Worm (Caenorhabditis elegans) whole organism, young adult: Measurements from ENCODE around the gene fbxb-14.

Source experiments
- B0035.1 ChIP-seq: sonication (generic microtip); optimal IDR thresholded peaks from 2 replicates; lab custom pipeline; 2016; ENCODE audit warnings: missing genetic modification characterization, mild to moderate bottlenecking, missing compliant biosample characterization, missing genotype, missing genetic modification reagents
- D2030.7 ChIP-seq: fragments of 200-800 bp; sonication (Bioruptor generic); IDR thresholded peaks from 2 replicates; pipeline ENCODE4 v1.3.6; 2022; ENCODE audit warnings: missing genetic modification reagents, missing genetic modification characterization, missing compliant biosample characterization
- F39B2.1 ChIP-seq: fragments of 200-800 bp; sonication (Bioruptor generic); IDR thresholded peaks from 2 replicates; pipeline ENCODE4 v1.3.6; 2022; ENCODE audit warnings: missing genetic modification reagents, missing genetic modification characterization, missing compliant biosample characterization
- F52B5.7 ChIP-seq: sonication (generic microtip); optimal IDR thresholded peaks from 2 replicates; lab custom pipeline; 2016; ENCODE audit warnings: mild to moderate bottlenecking, missing genetic modification characterization, missing compliant biosample characterization
- F57A8.1 ChIP-seq: fragments of 200-800 bp; sonication (Bioruptor generic); optimal IDR thresholded peaks from 2 replicates; lab custom pipeline; 2018; ENCODE audit warnings: mild to moderate bottlenecking, missing genetic modification characterization, moderate library complexity, missing compliant biosample characterization
- K11D2.4 ChIP-seq: fragments of 200-800 bp; sonication (Bioruptor generic); IDR thresholded peaks from 2 replicates; pipeline ENCODE4 v1.3.6; 2022; ENCODE audit warnings: missing genetic modification reagents, missing genetic modification characterization, missing compliant biosample characterization
- Y53F4B.3 ChIP-seq: fragments of 200-800 bp; sonication (Bioruptor generic); IDR thresholded peaks from 2 replicates; pipeline ENCODE4 v1.3.6; 2022; ENCODE audit warnings: missing genetic modification reagents, missing genetic modification characterization, missing compliant biosample characterization
- Y53G8AR.9 ChIP-seq: fragments of 200-800 bp; sonication (Bioruptor generic); conservative IDR thresholded peaks from 2 replicates; pipeline ENCODE4 v1.3.6; 2022; ENCODE audit warnings: missing genetic modification reagents, missing genetic modification characterization, missing compliant biosample characterization
- Y56A3A.18 ChIP-seq: fragments of 200-800 bp; sonication (Bioruptor generic); IDR thresholded peaks from 2 replicates; pipeline ENCODE4 v1.3.6; 2022; ENCODE audit warnings: missing genetic modification reagents, missing genetic modification characterization, missing compliant biosample characterization
- aptf-2 ChIP-seq: fragments of 200-800 bp; sonication (Bioruptor generic); conservative IDR thresholded peaks from 2 replicates; pipeline ENCODE4 v1.3.6; 2022; ENCODE audit warnings: missing genetic modification reagents, missing genetic modification characterization, missing compliant biosample characterization
- bed-2 ChIP-seq: fragments of 200-800 bp; sonication (Bioruptor generic); IDR thresholded peaks from 2 replicates; pipeline ENCODE4 v1.3.6; 2022; ENCODE audit warnings: missing genetic modification reagents, missing genetic modification characterization, missing compliant biosample characterization
- ccch-3 ChIP-seq: fragments of 200-800 bp; sonication (Bioruptor generic); optimal IDR thresholded peaks from 2 replicates; lab custom pipeline; 2018; ENCODE audit warnings: mild to moderate bottlenecking, missing genetic modification characterization, missing compliant biosample characterization
- ceh-27 ChIP-seq: fragments of 200-800 bp; sonication (Bioruptor generic); optimal IDR thresholded peaks from 2 replicates; lab custom pipeline; 2018; ENCODE audit warnings: mild to moderate bottlenecking, missing genetic modification characterization, moderate library complexity, missing compliant biosample characterization
- ceh-58 ChIP-seq: fragments of 200-800 bp; sonication (Bioruptor generic); IDR thresholded peaks from 2 replicates; pipeline ENCODE4 v1.3.6; 2022; ENCODE audit warnings: missing genetic modification characterization, missing compliant biosample characterization
- dox-1 ChIP-seq: fragments of 200-800 bp; sonication (Bioruptor generic); IDR thresholded peaks from 2 replicates; pipeline ENCODE4 v1.3.6; 2022; ENCODE audit warnings: missing genetic modification reagents, missing genetic modification characterization, missing compliant biosample characterization
- efl-1 ChIP-seq: fragments of 150-350 bp; optimal IDR thresholded peaks from 2 replicates; lab custom pipeline; 2014; ENCODE audit warnings: missing biosample characterization, missing genetic modification reagents, missing genetic modification characterization
- egl-18 ChIP-seq: fragments of 200-800 bp; sonication (Bioruptor generic); IDR thresholded peaks from 2 replicates; pipeline ENCODE4 v1.3.6; 2022; ENCODE audit warnings: missing genetic modification reagents, missing genetic modification characterization, missing compliant biosample characterization
- hmg-1.2 ChIP-seq: fragments of 200-800 bp; sonication (Bioruptor generic); IDR thresholded peaks from 2 replicates; pipeline ENCODE4 v1.3.6; 2022; ENCODE audit warnings: missing genetic modification reagents, missing genetic modification characterization, missing compliant biosample characterization
- hmg-20 ChIP-seq: fragments of 200-800 bp; sonication (Bioruptor generic); IDR thresholded peaks from 2 replicates; pipeline ENCODE4 v1.3.6; 2022; ENCODE audit warnings: missing genetic modification reagents, missing genetic modification characterization, missing compliant biosample characterization
- hrde-1 ChIP-seq: sonication (generic microtip); optimal IDR thresholded peaks from 2 replicates; lab custom pipeline; 2016; ENCODE audit warnings: missing genetic modification characterization, mild to moderate bottlenecking, missing compliant biosample characterization, moderate library complexity, missing genotype, missing genetic modification reagents, borderline replicate concordance
- let-526 ChIP-seq: fragments of 200-800 bp; sonication (Bioruptor generic); IDR thresholded peaks from 2 replicates; pipeline ENCODE4 v1.3.6; 2022; ENCODE audit warnings: missing genetic modification reagents, missing genetic modification characterization, missing compliant biosample characterization
- let-607 ChIP-seq, 2 experiments: fragments of 200-800 bp in 1 of 2; sonication (Bioruptor generic) in 1 of 2; sonication (generic microtip) in 1 of 2; optimal IDR thresholded peaks; 2 replicates each; lab custom pipeline; 2016 to 2018; ENCODE audit warnings: mild to moderate bottlenecking in 2 of 2, missing compliant biosample characterization in 2 of 2, missing genetic modification characterization in 2 of 2, moderate library complexity in 2 of 2, missing genotype in 1 of 2
- lir-1 ChIP-seq: fragments of 200-800 bp; sonication (Bioruptor generic); conservative IDR thresholded peaks from 2 replicates; pipeline ENCODE4 v1.3.6; 2022; ENCODE audit warnings: missing genetic modification reagents, missing genetic modification characterization, missing compliant biosample characterization
- mel-28 ChIP-seq: sonication (generic microtip); optimal IDR thresholded peaks from 2 replicates; lab custom pipeline; 2016; ENCODE audit warnings: borderline replicate concordance, mild to moderate bottlenecking, missing genetic modification characterization, missing compliant biosample characterization
- mxl-1 ChIP-seq: sonication (generic microtip); optimal IDR thresholded peaks from 2 replicates; lab custom pipeline; 2016; ENCODE audit warnings: missing genetic modification characterization, missing compliant biosample characterization
- nfya-1 ChIP-seq: sonication (generic microtip); optimal IDR thresholded peaks from 2 replicates; lab custom pipeline; 2017; ENCODE audit warnings: antibody characterized with exemption, missing compliant biosample characterization, missing genetic modification characterization, borderline replicate concordance; ENCODE audit not compliant: insufficient read depth
- nfya-2 ChIP-seq: fragments of 200-800 bp; sonication (Bioruptor generic); IDR thresholded peaks from 2 replicates; pipeline ENCODE4 v1.3.6; 2022; ENCODE audit warnings: missing genetic modification reagents, missing genetic modification characterization, missing compliant biosample characterization
- nhr-80 ChIP-seq: sonication (generic microtip); optimal IDR thresholded peaks from 2 replicates; lab custom pipeline; 2016; ENCODE audit warnings: missing genetic modification characterization, missing compliant biosample characterization
- nhr-90 ChIP-seq: sonication (generic microtip); optimal IDR thresholded peaks from 2 replicates; lab custom pipeline; 2016; ENCODE audit warnings: missing genotype, mild to moderate bottlenecking, missing genetic modification characterization, missing compliant biosample characterization
- pha-4 ChIP-seq: fragments of 150-350 bp; sonication (generic microtip); optimal IDR thresholded peaks from 2 replicates; lab custom pipeline; 2014; ENCODE audit warnings: missing biosample characterization, missing genetic modification reagents, missing genetic modification characterization
- sea-2 ChIP-seq: fragments of 200-800 bp; sonication (Bioruptor generic); IDR thresholded peaks from 2 replicates; pipeline ENCODE4 v1.3.6; 2022; ENCODE audit warnings: missing genetic modification characterization, missing compliant biosample characterization
- snpc-4 ChIP-seq, 5 experiments: fragments of 150-350 bp in 1 of 5; sonication (generic microtip) in 4 of 5; optimal IDR thresholded peaks; 2 replicates each; lab custom pipeline; 2014 to 2018; ENCODE audit warnings: missing genetic modification characterization in 5 of 5, missing biosample characterization in 3 of 5, antibody characterized with exemption in 2 of 5, mild to moderate bottlenecking in 2 of 5, missing compliant biosample characterization in 2 of 5, missing genotype in 2 of 5, moderate library complexity in 2 of 5, missing genetic modification reagents in 1 of 5
- unc-62 ChIP-seq: fragments of 150-350 bp; optimal IDR thresholded peaks from 2 replicates; lab custom pipeline; 2014; ENCODE audit warnings: missing biosample characterization, missing genetic modification reagents, missing genetic modification characterization
- zim-3 ChIP-seq: sonication (generic microtip); optimal IDR thresholded peaks from 2 replicates; lab custom pipeline; 2017; ENCODE audit warnings: mild to moderate bottlenecking, missing genetic modification characterization, moderate library complexity, missing compliant biosample characterization
- ztf-18 ChIP-seq: sonication (generic microtip); optimal IDR thresholded peaks from 2 replicates; lab custom pipeline; 2016; ENCODE audit warnings: missing genotype, mild to moderate bottlenecking, missing genetic modification characterization, missing compliant biosample characterization
- ztf-28 ChIP-seq: fragments of 200-800 bp; sonication (Bioruptor generic); IDR thresholded peaks from 2 replicates; pipeline ENCODE4 v1.3.6; 2022; ENCODE audit warnings: missing genetic modification reagents, missing genetic modification characterization, missing compliant biosample characterization

fbxb-14 gene

ce11 chrII:624443-624842, 41.9 kb upstream of the fbxb-14 start, which contains the start of gene T04B8.5:
Gene T04B8.5 (minus strand): TSS chrII:624543.
- no peak for TF ChIP-seq mxl-1 (tag; lab: Kevin White, UChicago)
- no peak for TF ChIP-seq F39B2.1
- no peak for TF ChIP-seq aptf-2 (GFP tag; lab: Robert Waterston, UW)
- TF ChIP-seq mel-28 (tag; lab: Kevin White, UChicago), result no peak
- TF ChIP-seq nhr-90 (tag; lab: Kevin White, UChicago), result no peak
- TF ChIP-seq Y53F4B.3 (GFP tag; lab: Robert Waterston, UW), result no peak
- TF ChIP-seq bed-2 (GFP tag; lab: Robert Waterston, UW), result no peak
- TF ChIP-seq, all 124 proteins: peak for 0

ce11 chrII:622478-622877, 39.9 kb upstream of the fbxb-14 start:
- TF ChIP-seq Y53G8AR.9 (GFP tag; lab: Robert Waterston, UW) (no peak), ccch-3 (GFP tag; lab: Kevin White, UChicago) (no peak), nhr-80 (tag; lab: Kevin White, UChicago) (peak; percentile 35), K11D2.4 (GFP tag; lab: Robert Waterston, UW) (no peak), let-526 (GFP tag; lab: Robert Waterston, UW) (no peak), B0035.1 (tag; lab: Kevin White, UChicago) (no peak), nfya-2 (no peak), hrde-1 (tag; lab: Kevin White, UChicago) (no peak), F39B2.1 (no peak), let-607 (tag; optimal IDR thresholded peaks at IDR 0.05; lab: Kevin White, UChicago) (no peak), F57A8.1 (no peak), hmg-1.2 (GFP tag; lab: Robert Waterston, UW) (peak; percentile 93), Y56A3A.18 (no peak), sea-2 (GFP tag; lab: Robert Waterston, UW) (no peak)

- TF ChIP-seq nhr-80 (tag; lab: Kevin White, UChicago) (peak; percentile 71), hmg-1.2 (GFP tag; lab: Robert Waterston, UW) (peak; percentile 73; the same call in 1 of the 2 replicates), ztf-18 (tag; lab: Kevin White, UChicago) (no peak), unc-62 (GFP tag; lab: Kevin White, UChicago) (peak; percentile 24), pha-4 (tag; lab: Kevin White, UChicago) (peak; percentile 68), efl-1 (GFP tag; lab: Kevin White, UChicago) (no peak), let-607 (tag; optimal IDR thresholded peaks at IDR 0.05; lab: Kevin White, UChicago) (peak; percentile 49 to 74), nfya-1 (tag; lab: Kevin White, UChicago) (no peak), hmg-20 (no peak)
Observed at ce11 chrII:621141-621540, 38.6 kb upstream of the fbxb-14 start.

ce11 chrII:614701-615100, 32.2 kb upstream of the fbxb-14 start:
- TF ChIP-seq ceh-58 (no peak), egl-18 (GFP tag; lab: Robert Waterston, UW) (no peak), ccch-3 (GFP tag; lab: Kevin White, UChicago) (no peak), zim-3 (tag; lab: Kevin White, UChicago) (no peak), dox-1 (GFP tag; lab: Robert Waterston, UW) (no peak), F52B5.7 (tag; lab: Kevin White, UChicago) (no peak), ceh-27 (GFP tag; lab: Kevin White, UChicago) (no peak), D2030.7 (GFP tag; lab: Robert Waterston, UW) (no peak), ztf-28 (GFP tag; lab: Robert Waterston, UW) (no peak), snpc-4 (GFP tag; optimal IDR thresholded peaks at IDR 0.05; lab: Kevin White, UChicago) (no peak), snpc-4 (tag; optimal IDR thresholded peaks at IDR 0.05; lab: Kevin White, UChicago) (no peak), lir-1 (GFP tag; lab: Robert Waterston, UW) (no peak)
- TF ChIP-seq, all 124 proteins: peak for 0
